Worm (Caenorhabditis elegans): ENCODE data around the gene slc-46A.

DNA sequence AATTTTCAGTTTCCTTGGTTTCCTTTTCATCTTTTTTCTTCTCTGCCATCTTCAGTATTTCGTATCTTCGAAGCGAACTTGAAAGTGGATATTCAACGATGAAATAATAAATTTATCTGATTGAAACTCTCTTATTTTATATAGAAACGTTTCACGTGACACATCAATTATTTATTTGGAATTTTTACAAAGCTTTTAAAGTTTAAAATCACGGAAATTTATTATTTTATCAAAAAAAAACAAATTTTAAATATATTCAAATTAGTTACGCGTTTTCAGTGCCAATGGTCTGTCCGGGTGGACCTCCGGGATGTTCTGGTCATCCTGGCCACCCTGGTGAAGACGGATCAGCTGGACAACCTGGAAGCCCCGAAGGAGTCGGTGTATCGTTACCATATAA lies 16.0 kb upstream of the slc-46A start, which contains the start of gene ZK354.7:
- TF ChIP-seq ceh-2 (tag; optimal IDR thresholded peaks at IDR 0.05): no peak
- TF ChIP-seq pha-4 (tag; optimal IDR thresholded peaks at IDR 0.05): no peak
